Worm (Caenorhabditis elegans): ENCODE results near the gene F10E7.2.
A peak's percentile ranks its signal among the peaks of the same experiment; 100 is the strongest.

F10E7.2 gene

ce11 chrII:7104794-7105613 lies 17.0 kb upstream of the F10E7.2 start, which contains the start of the genes farl-11 and rpl-33 (continued):
- TF ChIP-seq snpc-4 (GFP tag; optimal IDR thresholded peaks at IDR 0.05) = no peak
- peak in 3 of 4 experiments; percentile 33 to 65 (median 33) for TF ChIP-seq snpc-4 (tag; optimal IDR thresholded peaks at IDR 0.05)

- TF ChIP-seq nfya-1 (tag; optimal IDR thresholded peaks at IDR 0.05; ENCODE audit: borderline replicate concordance, insufficient read depth) (no peak), dox-1 (GFP tag; IDR thresholded peaks at IDR 0.05) (no peak), nfyb-1 (GFP tag; IDR thresholded peaks at IDR 0.05) (no peak), F33H1.4 (GFP tag; IDR thresholded peaks at IDR 0.05) (0 out of 2 replicates have a peak, but pooled peaks have one; percentile 5), B0035.1 (tag; optimal IDR thresholded peaks at IDR 0.05) (no peak), lin-54 (GFP tag; optimal IDR thresholded peaks at IDR 0.05) (peak; percentile 25), snpc-3.4 (tag; optimal IDR thresholded peaks at IDR 0.05) (peak; percentile 3), mel-28 (tag; optimal IDR thresholded peaks at IDR 0.05; ENCODE audit: borderline replicate concordance) (no peak), nhr-179 (tag; optimal IDR thresholded peaks at IDR 0.05) (no peak), atf-7 (tag; optimal IDR thresholded peaks at IDR 0.05) (no peak), T07F8.4 (tag; optimal IDR thresholded peaks at IDR 0.05) (no peak), ztf-18 (tag; optimal IDR thresholded peaks at IDR 0.05) (no peak), Y53G8AR.9 (GFP tag; conservative IDR thresholded peaks at IDR 0.05) (0 out of 2 replicates have a peak, but pooled peaks have one; percentile 33), F22D6.2 (tag; optimal IDR thresholded peaks at IDR 0.05) (no peak), hrde-1 (tag; optimal IDR thresholded peaks at IDR 0.05; ENCODE audit: borderline replicate concordance) (no peak), zfh-2 (GFP tag; conservative IDR thresholded peaks at IDR 0.05) (no peak), tlf-1 (GFP tag; optimal IDR thresholded peaks at IDR 0.05) (no peak), C17E4.6 (GFP tag; IDR thresholded peaks at IDR 0.05) (no peak), egrh-3 (GFP tag; IDR thresholded peaks at IDR 0.05) (no peak), madf-6 (GFP tag; IDR thresholded peaks at IDR 0.05) (peak; percentile 67), attf-6 (GFP tag; IDR thresholded peaks at IDR 0.05) (peak; percentile 43; the same call in 1 of the 2 replicates), nfya-2 (GFP tag; IDR thresholded peaks at IDR 0.05) (no peak), F39B2.1 (GFP tag; IDR thresholded peaks at IDR 0.05) (peak; percentile 51; the same call in 1 of the 2 replicates), aptf-2 (GFP tag; conservative IDR thresholded peaks at IDR 0.05) (no peak), Y95B8A.8 (GFP tag; IDR thresholded peaks at IDR 0.05) (no peak), let-607 (tag; optimal IDR thresholded peaks at IDR 0.05) (no peak), ceh-79 (tag; optimal IDR thresholded peaks at IDR 0.05) (no peak), ceh-91 (GFP tag; IDR thresholded peaks at IDR 0.05) (no peak), akir-1 (GFP tag; optimal IDR thresholded peaks at IDR 0.05) (no peak), let-526 (GFP tag; IDR thresholded peaks at IDR 0.05) (no peak), zim-3 (tag; optimal IDR thresholded peaks at IDR 0.05) (no peak), pbrm-1 (GFP tag; IDR thresholded peaks at IDR 0.05) (no peak), F10E7.11 (tag; optimal IDR thresholded peaks at IDR 0.05) (no peak), hsf-1 (GFP tag; IDR thresholded peaks at IDR 0.05) (no peak), attf-3 (GFP tag; conservative IDR thresholded peaks at IDR 0.05) (no peak), ztf-3 (GFP tag; optimal IDR thresholded peaks at IDR 0.05) (no peak), snpc-1.1 (tag; optimal IDR thresholded peaks at IDR 0.05; ENCODE audit: insufficient read depth) (no peak), F57A8.1 (GFP tag; optimal IDR thresholded peaks at IDR 0.05) (no peak), F49E8.2 (tag; optimal IDR thresholded peaks at IDR 0.05; ENCODE audit: insufficient read depth) (no peak), ceh-100 (GFP tag; IDR thresholded peaks at IDR 0.05) (no peak), attf-5 (GFP tag; optimal IDR thresholded peaks at IDR 0.05) (no peak), nhr-27 (tag; optimal IDR thresholded peaks at IDR 0.05) (no peak)
Measured at ce11 chrII:7106313-7106712, 15.7 kb upstream of the F10E7.2 start.
